ENCODE assay signal across 3 worm cellular contexts in genomic region chrIII:12428799-12429351, ce11.
TF ChIP-seq lines count a peak whose summit lies in the region.

No protein-coding gene starts in this region.

TF ChIP-seq in whole organism, L1 larva, 84 proteins besides CTCF, POLR2A, EP300 and RAD21:
- no peak for TF ChIP-seq lin-13 (GFP tag; optimal IDR thresholded peaks at IDR 0.05; lab: Kevin White, UChicago)
- peak; percentile 67 for TF ChIP-seq alr-1 (tag; optimal IDR thresholded peaks at IDR 0.05; lab: Kevin White, UChicago; ENCODE audit: borderline replicate concordance)
TF ChIP-seq in whole organism, L1 larva: peak in this region for 1.

TF ChIP-seq in whole organism, L4 larva, 104 proteins besides CTCF, POLR2A, EP300 and RAD21:
- no peak for TF ChIP-seq nhr-237 (tag; optimal IDR thresholded peaks at IDR 0.05; lab: Kevin White, UChicago)
- peak; percentile 46 for TF ChIP-seq lin-38 (GFP tag; IDR thresholded peaks at IDR 0.05; lab: Robert Waterston, UW)
- no peak for TF ChIP-seq T20F7.1 (GFP tag; optimal IDR thresholded peaks at IDR 0.05; lab: Kevin White, UChicago)
- no peak for TF ChIP-seq mep-1 (tag; optimal IDR thresholded peaks at IDR 0.05; lab: Kevin White, UChicago)
- peak; percentile 47; the same call in 1 of the 2 replicates for TF ChIP-seq snpc-1.2 (GFP tag; IDR thresholded peaks at IDR 0.05; lab: Robert Waterston, UW)
- 0 out of 2 replicates have a peak, but pooled peaks have one; percentile 42 for TF ChIP-seq lin-1 (GFP tag; IDR thresholded peaks at IDR 0.05; lab: Robert Waterston, UW)
- TF ChIP-seq zip-2 (tag; optimal IDR thresholded peaks at IDR 0.05; lab: Kevin White, UChicago): no peak
- no peak for TF ChIP-seq mxl-2 (GFP tag; conservative IDR thresholded peaks at IDR 0.05; lab: Robert Waterston, UW)
- TF ChIP-seq arid-1 (GFP tag; conservative IDR thresholded peaks at IDR 0.05; lab: Robert Waterston, UW): 0 out of 2 replicates have a peak, but pooled peaks have one; percentile 43
- TF ChIP-seq nhr-76 (tag; optimal IDR thresholded peaks at IDR 0.05; lab: Kevin White, UChicago): no peak
- TF ChIP-seq aha-1 (tag; lab: Kevin White, UChicago): peak; percentile 14
- TF ChIP-seq ctbp-1 (GFP tag; IDR thresholded peaks at IDR 0.05; lab: Robert Waterston, UW): no peak
- TF ChIP-seq F49E8.2 (tag; optimal IDR thresholded peaks at IDR 0.05; lab: Kevin White, UChicago; ENCODE audit: borderline replicate concordance): peak; percentile 51

TF ChIP-seq in whole organism, young adult, 124 proteins besides CTCF, POLR2A, EP300 and RAD21 (continues in another document):
- no peak for TF ChIP-seq bed-1 (GFP tag; IDR thresholded peaks at IDR 0.05; lab: Robert Waterston, UW)
- TF ChIP-seq him-1 (tag; optimal IDR thresholded peaks at IDR 0.05; lab: Kevin White, UChicago): no peak
- no peak for TF ChIP-seq Y53F4B.3 (GFP tag; IDR thresholded peaks at IDR 0.05; lab: Robert Waterston, UW)
- no peak for TF ChIP-seq nfya-1 (tag; optimal IDR thresholded peaks at IDR 0.05; lab: Kevin White, UChicago; ENCODE audit: borderline replicate concordance, insufficient read depth)
- TF ChIP-seq attf-3 (GFP tag; conservative IDR thresholded peaks at IDR 0.05; lab: Robert Waterston, UW): no peak
- TF ChIP-seq hlh-12 (tag; optimal IDR thresholded peaks at IDR 0.05; lab: Kevin White, UChicago): no peak
- TF ChIP-seq ztf-25 (GFP tag; IDR thresholded peaks at IDR 0.05; lab: Robert Waterston, UW): peak; percentile 28; the same call in 1 of the 2 replicates
- no peak for TF ChIP-seq pha-4 (tag; optimal IDR thresholded peaks at IDR 0.05; lab: Kevin White, UChicago)
- peak; percentile 69 for TF ChIP-seq B0336.3 (GFP tag; IDR thresholded peaks at IDR 0.05; lab: Robert Waterston, UW)
- 0 out of 2 replicates have a peak, but pooled peaks have one; percentile 24 for TF ChIP-seq hsf-1 (GFP tag; IDR thresholded peaks at IDR 0.05; lab: Robert Waterston, UW)
- no peak for TF ChIP-seq F57A8.1 (GFP tag; optimal IDR thresholded peaks at IDR 0.05; lab: Kevin White, UChicago)
- no peak for TF ChIP-seq hmg-20 (GFP tag; IDR thresholded peaks at IDR 0.05; lab: Robert Waterston, UW)
- no peak for TF ChIP-seq atf-7 (tag; optimal IDR thresholded peaks at IDR 0.05; lab: Kevin White, UChicago)
- no peak for TF ChIP-seq egrh-3 (GFP tag; IDR thresholded peaks at IDR 0.05; lab: Robert Waterston, UW)
- no peak for TF ChIP-seq lag-1 (GFP tag; IDR thresholded peaks at IDR 0.05; lab: Robert Waterston, UW)
- TF ChIP-seq chd-7 (tag; optimal IDR thresholded peaks at IDR 0.05; lab: Kevin White, UChicago): peak; percentile 51
- no peak for TF ChIP-seq F52B5.7 (tag; optimal IDR thresholded peaks at IDR 0.05; lab: Kevin White, UChicago)
- no peak for TF ChIP-seq F37B4.10 (GFP tag; IDR thresholded peaks at IDR 0.05; lab: Robert Waterston, UW)
- no peak for TF ChIP-seq Y56A3A.18 (GFP tag; IDR thresholded peaks at IDR 0.05; lab: Robert Waterston, UW)
- no peak for TF ChIP-seq hmg-1.2 (GFP tag; IDR thresholded peaks at IDR 0.05; lab: Robert Waterston, UW)
- peak; percentile 39 for TF ChIP-seq D2030.7 (GFP tag; IDR thresholded peaks at IDR 0.05; lab: Robert Waterston, UW)
- no peak for TF ChIP-seq lin-40 (tag; optimal IDR thresholded peaks at IDR 0.05; lab: Kevin White, UChicago)
- TF ChIP-seq mes-4 (tag; optimal IDR thresholded peaks at IDR 0.05; lab: Kevin White, UChicago): no peak
- TF ChIP-seq aptf-2 (GFP tag; conservative IDR thresholded peaks at IDR 0.05; lab: Robert Waterston, UW): no peak
- no peak for TF ChIP-seq T07F8.4 (tag; optimal IDR thresholded peaks at IDR 0.05; lab: Kevin White, UChicago)
- TF ChIP-seq attf-5 (GFP tag; optimal IDR thresholded peaks at IDR 0.05; lab: Kevin White, UChicago): no peak
- TF ChIP-seq F55B11.4 (tag; optimal IDR thresholded peaks at IDR 0.05; lab: Kevin White, UChicago; ENCODE audit: borderline replicate concordance, insufficient read depth): no peak
- no peak for TF ChIP-seq fkh-3 (tag; optimal IDR thresholded peaks at IDR 0.05; lab: Kevin White, UChicago)
- no peak for TF ChIP-seq ztf-3 (GFP tag; optimal IDR thresholded peaks at IDR 0.05; lab: Kevin White, UChicago)
- peak; percentile 24 for TF ChIP-seq die-1 (tag; optimal IDR thresholded peaks at IDR 0.05; lab: Kevin White, UChicago)
- no peak for TF ChIP-seq ccch-3 (GFP tag; optimal IDR thresholded peaks at IDR 0.05; lab: Kevin White, UChicago)
- TF ChIP-seq mel-28 (tag; optimal IDR thresholded peaks at IDR 0.05; lab: Kevin White, UChicago; ENCODE audit: borderline replicate concordance): no peak
- no peak for TF ChIP-seq egl-18 (GFP tag; IDR thresholded peaks at IDR 0.05; lab: Robert Waterston, UW)
- no peak for TF ChIP-seq ceh-27 (GFP tag; optimal IDR thresholded peaks at IDR 0.05; lab: Kevin White, UChicago)
- peak; percentile 47; the same call in 1 of the 2 replicates for TF ChIP-seq Y53G8AR.9 (GFP tag; conservative IDR thresholded peaks at IDR 0.05; lab: Robert Waterston, UW)
- TF ChIP-seq aptf-3 (GFP tag; IDR thresholded peaks at IDR 0.05; lab: Robert Waterston, UW): no peak
- TF ChIP-seq ceh-100 (GFP tag; IDR thresholded peaks at IDR 0.05; lab: Robert Waterston, UW): no peak
- TF ChIP-seq nhr-90 (tag; optimal IDR thresholded peaks at IDR 0.05; lab: Kevin White, UChicago): no peak
- no peak for TF ChIP-seq gei-17 (GFP tag; optimal IDR thresholded peaks at IDR 0.05; lab: Kevin White, UChicago)
- peak; percentile 75; the same call in 1 of the 2 replicates for TF ChIP-seq Y79H2A.3 (GFP tag; conservative IDR thresholded peaks at IDR 0.05; lab: Robert Waterston, UW)
- no peak for TF ChIP-seq sdz-38 (tag; optimal IDR thresholded peaks at IDR 0.05; lab: Kevin White, UChicago)
- no peak for TF ChIP-seq madf-3 (GFP tag; IDR thresholded peaks at IDR 0.05; lab: Robert Waterston, UW)
- TF ChIP-seq unc-62 (GFP tag; optimal IDR thresholded peaks at IDR 0.05; lab: Kevin White, UChicago): no peak
- peak; percentile 13 for TF ChIP-seq xnd-1 (tag; optimal IDR thresholded peaks at IDR 0.05; lab: Kevin White, UChicago)
- TF ChIP-seq mcd-1 (GFP tag; IDR thresholded peaks at IDR 0.05; lab: Robert Waterston, UW): peak; percentile 35; the same call in 1 of the 2 replicates
- TF ChIP-seq ceh-40 (GFP tag; IDR thresholded peaks at IDR 0.05; lab: Robert Waterston, UW): no peak
- TF ChIP-seq B0019.2 (GFP tag; conservative IDR thresholded peaks at IDR 0.05; lab: Robert Waterston, UW): no peak
- TF ChIP-seq bed-2 (GFP tag; IDR thresholded peaks at IDR 0.05; lab: Robert Waterston, UW): no peak
- peak; percentile 4 for TF ChIP-seq unc-130 (GFP tag; optimal IDR thresholded peaks at IDR 0.05; lab: Kevin White, UChicago)
- TF ChIP-seq rpc-1 (optimal IDR thresholded peaks at IDR 0.05; lab: Kevin White, UChicago): no peak
- no peak for TF ChIP-seq rpc-1 (tag; optimal IDR thresholded peaks at IDR 0.05; lab: Kevin White, UChicago)
- TF ChIP-seq nhr-179 (tag; optimal IDR thresholded peaks at IDR 0.05; lab: Kevin White, UChicago): no peak
- TF ChIP-seq ZK185.1 (tag; optimal IDR thresholded peaks at IDR 0.05; lab: Kevin White, UChicago; ENCODE audit: poor library complexity, severe bottlenecking): no peak
- TF ChIP-seq nhr-80 (tag; optimal IDR thresholded peaks at IDR 0.05; lab: Kevin White, UChicago): no peak
- TF ChIP-seq snpc-3.4 (tag; optimal IDR thresholded peaks at IDR 0.05; lab: Kevin White, UChicago): peak; percentile 34
- no peak for TF ChIP-seq ztf-22 (GFP tag; optimal IDR thresholded peaks at IDR 0.05; lab: Kevin White, UChicago)
- no peak for TF ChIP-seq somi-1 (GFP tag; optimal IDR thresholded peaks at IDR 0.05; lab: Kevin White, UChicago)
- no peak; the same call in 1 of the 2 replicates for TF ChIP-seq lin-26 (GFP tag; IDR thresholded peaks at IDR 0.05; lab: Robert Waterston, UW)
- TF ChIP-seq C06A6.2 (GFP tag; conservative IDR thresholded peaks at IDR 0.05; lab: Robert Waterston, UW): no peak
- TF ChIP-seq athp-1 (tag; optimal IDR thresholded peaks at IDR 0.05; lab: Kevin White, UChicago): peak; percentile 69
- no peak for TF ChIP-seq K12H6.12 (tag; optimal IDR thresholded peaks at IDR 0.05; lab: Kevin White, UChicago)
- no peak for TF ChIP-seq ekl-4 (GFP tag; IDR thresholded peaks at IDR 0.05; lab: Robert Waterston, UW)
- TF ChIP-seq ztf-26 (tag; optimal IDR thresholded peaks at IDR 0.05; lab: Kevin White, UChicago): no peak
- TF ChIP-seq F10E7.11 (tag; optimal IDR thresholded peaks at IDR 0.05; lab: Kevin White, UChicago): peak; percentile 13
- no peak for TF ChIP-seq sptf-2 (GFP tag; optimal IDR thresholded peaks at IDR 0.05; lab: Kevin White, UChicago)
- TF ChIP-seq cebp-1 (GFP tag; IDR thresholded peaks at IDR 0.05; lab: Robert Waterston, UW): no peak
- TF ChIP-seq cebp-1 (tag; optimal IDR thresholded peaks at IDR 0.05; lab: Kevin White, UChicago): peak; percentile 37
- no peak for TF ChIP-seq ets-4 (GFP tag; optimal IDR thresholded peaks at IDR 0.05; lab: Kevin White, UChicago)
- TF ChIP-seq pbrm-1 (GFP tag; IDR thresholded peaks at IDR 0.05; lab: Robert Waterston, UW): no peak
- no peak for TF ChIP-seq ztf-28 (GFP tag; IDR thresholded peaks at IDR 0.05; lab: Robert Waterston, UW)
- no peak for TF ChIP-seq cebp-2 (GFP tag; IDR thresholded peaks at IDR 0.05; lab: Robert Waterston, UW)
- peak; percentile 42 for TF ChIP-seq lin-54 (GFP tag; optimal IDR thresholded peaks at IDR 0.05; lab: Kevin White, UChicago)
- TF ChIP-seq sea-2 (GFP tag; IDR thresholded peaks at IDR 0.05; lab: Robert Waterston, UW): no peak
- TF ChIP-seq dpl-1 (GFP tag; optimal IDR thresholded peaks at IDR 0.05; lab: Kevin White, UChicago): no peak
- peak; percentile 62 for TF ChIP-seq madf-6 (GFP tag; IDR thresholded peaks at IDR 0.05; lab: Robert Waterston, UW)
- TF ChIP-seq attf-6 (GFP tag; IDR thresholded peaks at IDR 0.05; lab: Robert Waterston, UW): no peak
- no peak for TF ChIP-seq B0261.1 (tag; optimal IDR thresholded peaks at IDR 0.05; lab: Kevin White, UChicago)
- TF ChIP-seq ceh-91 (GFP tag; IDR thresholded peaks at IDR 0.05; lab: Robert Waterston, UW): no peak
- TF ChIP-seq C17E4.6 (GFP tag; IDR thresholded peaks at IDR 0.05; lab: Robert Waterston, UW): no peak
- no peak for TF ChIP-seq madf-10 (tag; optimal IDR thresholded peaks at IDR 0.05; lab: Kevin White, UChicago)
